Worm (Caenorhabditis elegans): ENCODE results near the gene F14F7.7.

Gene F14F7.7

ce11 chrIII:13071432-13072259 is 40.9 kb downstream of the F14F7.7 start (continued):
- TF ChIP-seq vab-7 (GFP tag; IDR thresholded peaks at IDR 0.05) = no peak
- peak; percentile 30 for TF ChIP-seq mes-2 (tag; optimal IDR thresholded peaks at IDR 0.05; ENCODE audit: poor library complexity, severe bottlenecking)
- peak; percentile 26 for TF ChIP-seq spr-3 (GFP tag; optimal IDR thresholded peaks at IDR 0.05)
- TF ChIP-seq lsy-2 (tag; optimal IDR thresholded peaks at IDR 0.05) = peak in 1 of 2 experiments; percentile 40
- no peak for TF ChIP-seq ces-1 (GFP tag; optimal IDR thresholded peaks at IDR 0.05)
- peak; percentile 65 for TF ChIP-seq hlh-30 (tag; optimal IDR thresholded peaks at IDR 0.05; ENCODE audit: insufficient read depth)
- peak; percentile 27; the same call in 1 of the 2 replicates for TF ChIP-seq D1046.2 (GFP tag; IDR thresholded peaks at IDR 0.05)
- TF ChIP-seq sdz-12 (GFP tag; optimal IDR thresholded peaks at IDR 0.05) = no peak
- TF ChIP-seq dmd-9 (GFP tag; IDR thresholded peaks at IDR 0.05) = 0 out of 2 replicates have a peak, but pooled peaks have one; percentile 55
- TF ChIP-seq cey-2 (tag; optimal IDR thresholded peaks at IDR 0.05; ENCODE audit: borderline replicate concordance, insufficient read depth) = no peak
- TF ChIP-seq zfp-2 (tag; optimal IDR thresholded peaks at IDR 0.05) = no peak
- TF ChIP-seq zag-1 (tag; optimal IDR thresholded peaks at IDR 0.05) = no peak
- no peak for TF ChIP-seq hif-1 (tag; optimal IDR thresholded peaks at IDR 0.05)
- TF ChIP-seq rbr-2 (tag; optimal IDR thresholded peaks at IDR 0.05) = peak; percentile 29
- TF ChIP-seq Y5F2A.4 (GFP tag; optimal IDR thresholded peaks at IDR 0.05) = no peak
- TF ChIP-seq hlh-11 (tag; optimal IDR thresholded peaks at IDR 0.05) = peak; percentile 3
- TF ChIP-seq T26A8.4 (GFP tag; IDR thresholded peaks at IDR 0.05) = peak; percentile 49
- TF ChIP-seq dve-1 (tag; optimal IDR thresholded peaks at IDR 0.05; ENCODE audit: insufficient read depth) = peak; percentile 11
- no peak for TF ChIP-seq nhr-76 (tag; optimal IDR thresholded peaks at IDR 0.05)
- no peak for TF ChIP-seq unc-39 (tag; optimal IDR thresholded peaks at IDR 0.05)
- TF ChIP-seq lin-38 (GFP tag; IDR thresholded peaks at IDR 0.05) = no peak

Data from whole organism, L4 larva.